Fruit fly (Drosophila melanogaster) whole organism: ENCODE data around the gene CG10431.

ENCODE experiments used
- CG8478 ChIP-seq: fragments of >200 bp; optimal IDR thresholded peaks from 2 replicates; lab custom pipeline; 2018; ENCODE audit warnings: inconsistent platforms
- Dll ChIP-seq: fragments of >200 bp; optimal IDR thresholded peaks from 2 replicates; lab custom pipeline; 2017
- EcR ChIP-seq, 2 experiments: fragments of >200 bp; optimal IDR thresholded peaks; 2 replicates each; lab custom pipeline; 2017; ENCODE audit warnings: missing biosample characterization in 2 of 2, missing genetic modification characterization in 2 of 2, missing genetic modification reagents in 2 of 2
- pan ChIP-seq: fragments of >200 bp; optimal IDR thresholded peaks from 2 replicates; lab custom pipeline; 2017
- psq ChIP-seq: fragments of >200 bp; optimal IDR thresholded peaks from 2 replicates; lab custom pipeline; 2017
- usp ChIP-seq: fragments of >200 bp; optimal IDR thresholded peaks from 2 replicates; lab custom pipeline; 2017; ENCODE audit warnings: missing biosample characterization, missing genetic modification characterization, mixed read lengths

The CG10431 gene

dm6 chr2L:18981947-18982579 lies 7.6 kb downstream of the CG10431 start:
- no peak for TF ChIP-seq EcR (GFP tag; optimal IDR thresholded peaks at IDR 0.05; lab: Kevin White, UChicago)
- no peak for TF ChIP-seq CG8478 (lab: Kevin White, UChicago)
- no peak for TF ChIP-seq Dll (lab: Kevin White, UChicago)
- TF ChIP-seq usp (GFP tag; lab: Kevin White, UChicago), result no peak
- no peak for TF ChIP-seq psq (lab: Kevin White, UChicago)
- no peak for TF ChIP-seq pan (lab: Kevin White, UChicago)

dm6 chr2L:18982826-18983758 lies 8.6 kb downstream of the CG10431 start:
- TF ChIP-seq CG8478 (lab: Kevin White, UChicago), result no peak
- no peak for TF ChIP-seq EcR (GFP tag; optimal IDR thresholded peaks at IDR 0.05; lab: Kevin White, UChicago)

DNA sequence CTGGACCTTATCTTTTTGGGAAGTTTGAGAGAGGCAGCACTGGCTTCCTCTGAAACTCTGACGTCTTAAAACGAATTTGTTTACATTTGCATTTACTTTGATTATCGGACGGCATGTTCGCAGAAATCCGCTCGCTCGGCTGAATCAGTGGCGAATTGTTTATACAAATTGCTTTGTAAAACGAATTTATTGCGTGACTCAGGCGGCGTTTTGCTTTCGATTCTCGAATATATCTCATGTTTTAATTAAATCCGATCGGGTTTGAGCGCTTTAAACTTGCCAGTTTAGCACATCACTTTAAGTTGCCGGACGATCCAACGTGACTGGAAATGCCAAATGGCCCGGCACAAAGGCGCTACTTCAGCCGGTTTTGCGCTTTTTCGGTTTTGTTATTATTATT lies 9.6 kb downstream of the CG10431 start:
- TF ChIP-seq Dll (lab: Kevin White, UChicago), result no peak
- no peak for TF ChIP-seq pan (lab: Kevin White, UChicago)
- no peak for TF ChIP-seq usp (GFP tag; lab: Kevin White, UChicago)
- TF ChIP-seq CG8478 (lab: Kevin White, UChicago), result no peak
- TF ChIP-seq EcR (GFP tag; optimal IDR thresholded peaks at IDR 0.05; lab: Kevin White, UChicago), result no peak
- no peak for TF ChIP-seq psq (lab: Kevin White, UChicago)

- TF ChIP-seq psq (lab: Kevin White, UChicago) (no peak), CG8478 (lab: Kevin White, UChicago) (no peak), pan (lab: Kevin White, UChicago) (no peak), EcR (GFP tag; optimal IDR thresholded peaks at IDR 0.05; lab: Kevin White, UChicago) (no peak), Dll (lab: Kevin White, UChicago) (no peak), usp (GFP tag; lab: Kevin White, UChicago) (no peak)
These were observed 11.0 kb downstream of the CG10431 start for dm6 chr2L:18985201-18986124.

DNA sequence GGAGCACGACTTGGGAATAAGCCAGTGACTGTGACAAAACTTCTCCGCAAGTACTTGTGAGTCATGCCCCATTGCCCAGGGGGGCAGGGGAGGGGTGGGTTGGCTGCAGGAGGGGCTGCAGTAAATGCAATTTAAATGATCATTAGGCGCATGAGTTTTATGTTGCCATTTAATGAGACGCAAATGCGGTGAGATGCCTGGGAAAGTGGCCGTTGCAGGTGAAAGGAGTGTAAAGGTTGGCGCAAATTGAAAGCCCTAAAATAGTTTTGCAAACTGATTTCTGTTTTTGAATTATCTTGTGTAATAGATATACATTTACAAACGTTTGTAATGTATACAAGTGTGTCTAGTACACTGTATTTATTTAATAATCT lies 11.6 kb downstream of the CG10431 start:
- TF ChIP-seq usp (GFP tag; lab: Kevin White, UChicago) (no peak), pan (lab: Kevin White, UChicago) (no peak), psq (lab: Kevin White, UChicago) (no peak), EcR (GFP tag; optimal IDR thresholded peaks at IDR 0.05; lab: Kevin White, UChicago) (no peak), CG8478 (lab: Kevin White, UChicago) (no peak), Dll (lab: Kevin White, UChicago) (no peak)

DNA sequence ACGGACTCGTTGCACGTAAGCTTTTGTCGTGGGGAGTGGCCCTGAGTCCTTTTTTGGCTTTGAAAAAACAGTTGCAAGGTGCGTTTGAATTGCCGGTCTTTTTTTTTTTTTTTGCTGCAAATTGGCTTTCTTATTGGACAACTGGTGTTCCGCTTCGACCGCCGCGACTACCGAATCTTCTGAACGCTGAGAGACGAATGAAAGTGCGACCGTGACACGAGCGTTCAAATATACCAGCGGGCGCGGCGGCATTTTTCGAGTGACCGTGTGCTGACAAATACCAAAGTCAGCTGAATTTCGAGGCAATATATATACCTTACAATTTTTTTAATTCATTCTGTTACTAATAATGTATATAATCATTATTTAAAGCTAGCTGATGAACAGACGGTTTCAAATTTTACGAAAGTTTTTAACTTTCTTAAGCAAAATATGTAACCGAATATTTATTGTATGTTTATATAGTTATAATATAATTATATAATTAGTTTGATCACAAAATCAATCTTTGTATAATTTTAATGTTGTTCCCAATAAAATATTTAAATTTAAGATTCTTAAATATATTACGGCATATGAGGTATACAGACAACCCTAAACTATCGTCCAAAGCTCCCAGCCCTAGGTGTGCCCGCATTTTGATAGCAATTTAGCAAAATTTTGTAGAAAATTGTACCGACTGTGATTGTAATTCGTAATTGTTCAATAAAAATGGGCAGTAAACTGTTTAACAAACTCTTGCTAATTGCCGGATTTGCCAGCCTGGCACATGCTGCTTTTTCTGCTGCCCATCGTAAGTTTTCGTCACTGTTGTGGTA lies 12.8 kb downstream of the CG10431 start, which contains the start of the genes Swip-1 and EMC5:
Swip-1 (minus strand) TSS at position 203 of the 818 bp plus-strand sequence.
EMC5 (plus strand) TSS at position 630 of the 818 bp plus-strand sequence.
- TF ChIP-seq usp (GFP tag; lab: Kevin White, UChicago), result no peak
- TF ChIP-seq CG8478 (lab: Kevin White, UChicago), result no peak
- no peak for TF ChIP-seq Dll (lab: Kevin White, UChicago)
- TF ChIP-seq EcR (GFP tag; optimal IDR thresholded peaks at IDR 0.05; lab: Kevin White, UChicago), result no peak
- TF ChIP-seq psq (lab: Kevin White, UChicago), result no peak
- TF ChIP-seq pan (lab: Kevin White, UChicago), result no peak

dm6 chr2L:18990133-18990532 lies 15.6 kb downstream of the CG10431 start, which contains the start of gene CG15170:
Gene CG15170 (minus strand): TSS chr2L:18990233.
- TF ChIP-seq Dll (lab: Kevin White, UChicago), result no peak
- TF ChIP-seq psq (lab: Kevin White, UChicago), result no peak
- no peak for TF ChIP-seq EcR (GFP tag; optimal IDR thresholded peaks at IDR 0.05; lab: Kevin White, UChicago)
- no peak for TF ChIP-seq CG8478 (lab: Kevin White, UChicago)
- TF ChIP-seq pan (lab: Kevin White, UChicago), result no peak
- no peak for TF ChIP-seq usp (GFP tag; lab: Kevin White, UChicago)

DNA sequence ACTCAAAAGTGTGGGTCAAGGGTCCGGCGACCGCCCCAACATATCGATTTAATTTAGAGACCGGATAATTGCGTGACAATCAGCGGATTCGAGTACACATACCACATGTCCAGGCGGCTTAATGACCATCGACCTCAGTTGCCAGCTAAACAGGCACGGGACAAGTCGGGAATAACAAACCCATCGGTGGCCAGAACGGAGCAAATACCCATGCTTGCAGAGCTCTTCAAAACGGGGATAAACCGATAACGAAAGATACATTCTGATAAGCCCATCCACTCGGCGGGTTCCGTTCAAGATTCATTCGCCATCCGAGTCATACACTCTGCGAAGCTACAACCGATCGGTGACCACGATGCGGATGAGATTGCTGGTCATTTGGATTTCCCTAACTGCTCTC lies 16.2 kb downstream of the CG10431 start, which contains the start of gene CG15169:
CG15169 (plus strand) TSS at position 301 of the 400 bp plus-strand sequence.
- TF ChIP-seq CG8478 (lab: Kevin White, UChicago) (no peak), pan (lab: Kevin White, UChicago) (no peak), Dll (lab: Kevin White, UChicago) (no peak)

- TF ChIP-seq Dll (lab: Kevin White, UChicago) (no peak), EcR (GFP tag; optimal IDR thresholded peaks at IDR 0.05; lab: Kevin White, UChicago) (no peak), usp (GFP tag; lab: Kevin White, UChicago) (no peak), CG8478 (lab: Kevin White, UChicago) (no peak), pan (lab: Kevin White, UChicago) (no peak), psq (lab: Kevin White, UChicago) (no peak)
These were observed 17.7 kb downstream of the CG10431 start, which contains the start of gene CG46465 for dm6 chr2L:18992196-18992595. Gene CG46465 (plus strand): TSS chr2L:18992496.
